Worm (Caenorhabditis elegans): ENCODE results near the gene H37A05.2.

The H37A05.2 gene

DNA sequence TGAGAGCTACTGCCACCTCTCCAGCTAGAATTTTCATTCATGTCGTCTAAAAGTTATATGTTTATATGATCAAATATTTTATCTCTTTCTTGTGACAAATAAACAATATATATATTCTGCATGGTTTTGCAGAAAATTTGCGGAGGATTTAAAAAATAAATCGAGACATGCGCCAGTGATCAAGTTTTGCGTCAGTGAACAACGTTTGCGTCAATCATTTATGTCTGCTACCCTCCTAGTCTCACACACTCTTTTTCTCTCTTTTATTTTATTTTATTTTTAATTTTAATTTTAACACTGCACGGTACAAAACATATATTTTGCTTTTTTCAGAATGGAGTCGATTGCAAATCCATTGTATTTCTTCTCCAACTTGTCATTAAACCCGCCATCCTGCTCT lies 44.5 kb upstream of the H37A05.2 start, which contains the start of the genes tag-65 and ccz-1 (continued):
- TF ChIP-seq attf-6 (GFP tag; IDR thresholded peaks at IDR 0.05) (peak; percentile 59), ztf-25 (GFP tag; IDR thresholded peaks at IDR 0.05) (no peak), xnd-1 (tag; optimal IDR thresholded peaks at IDR 0.05) (peak; percentile 68), B0035.1 (tag; optimal IDR thresholded peaks at IDR 0.05) (no peak), rcor-1 (GFP tag; IDR thresholded peaks at IDR 0.05) (peak; percentile 89), cebp-2 (GFP tag; IDR thresholded peaks at IDR 0.05) (no peak), D2030.7 (GFP tag; IDR thresholded peaks at IDR 0.05) (peak; percentile 46; the same call in 1 of the 2 replicates), K12H6.12 (tag; optimal IDR thresholded peaks at IDR 0.05) (no peak), hsf-1 (GFP tag; IDR thresholded peaks at IDR 0.05) (peak; percentile 81), Y67H2A.10 (GFP tag; conservative IDR thresholded peaks at IDR 0.05) (no peak), aptf-2 (GFP tag; conservative IDR thresholded peaks at IDR 0.05) (no peak), somi-1 (GFP tag; optimal IDR thresholded peaks at IDR 0.05) (peak; percentile 29), egl-44 (GFP tag; IDR thresholded peaks at IDR 0.05) (no peak), nfya-2 (GFP tag; IDR thresholded peaks at IDR 0.05) (no peak), let-526 (GFP tag; IDR thresholded peaks at IDR 0.05) (no peak), ama-1 (optimal IDR thresholded peaks at IDR 0.05) (no peak), ama-1 (GFP tag; optimal IDR thresholded peaks at IDR 0.05) (no peak), nhr-120 (GFP tag; IDR thresholded peaks at IDR 0.05) (no peak), snpc-3.4 (tag; optimal IDR thresholded peaks at IDR 0.05) (peak; percentile 55), lag-1 (GFP tag; IDR thresholded peaks at IDR 0.05) (no peak), ceh-91 (GFP tag; IDR thresholded peaks at IDR 0.05) (0 out of 2 replicates have a peak, but pooled peaks have one; percentile 20), madf-6 (GFP tag; IDR thresholded peaks at IDR 0.05) (peak; percentile 85), pbrm-1 (GFP tag; IDR thresholded peaks at IDR 0.05) (peak; percentile 59; the same call in 1 of the 2 replicates), snpc-1.3 (tag; optimal IDR thresholded peaks at IDR 0.05; ENCODE audit: insufficient read depth) (no peak), Y53F4B.3 (GFP tag; IDR thresholded peaks at IDR 0.05) (no peak), unc-62 (GFP tag; optimal IDR thresholded peaks at IDR 0.05) (no peak), nhr-90 (tag; optimal IDR thresholded peaks at IDR 0.05) (no peak), B0019.2 (GFP tag; conservative IDR thresholded peaks at IDR 0.05) (no peak), die-1 (tag; optimal IDR thresholded peaks at IDR 0.05) (no peak), cebp-1 (GFP tag; IDR thresholded peaks at IDR 0.05) (no peak), cebp-1 (tag; optimal IDR thresholded peaks at IDR 0.05) (peak; percentile 74), Y53G8AR.9 (GFP tag; conservative IDR thresholded peaks at IDR 0.05) (peak; percentile 87), zim-3 (tag; optimal IDR thresholded peaks at IDR 0.05) (no peak), lir-1 (GFP tag; conservative IDR thresholded peaks at IDR 0.05) (peak; percentile 81), ZK185.1 (tag; optimal IDR thresholded peaks at IDR 0.05; ENCODE audit: poor library complexity, severe bottlenecking) (peak; percentile 79), F49E8.2 (tag; optimal IDR thresholded peaks at IDR 0.05; ENCODE audit: insufficient read depth) (peak; percentile 32), ztf-26 (tag; optimal IDR thresholded peaks at IDR 0.05) (peak; percentile 30), attf-5 (GFP tag; optimal IDR thresholded peaks at IDR 0.05) (peak; percentile 70), zfh-2 (GFP tag; conservative IDR thresholded peaks at IDR 0.05) (no peak), F55B11.4 (tag; optimal IDR thresholded peaks at IDR 0.05; ENCODE audit: borderline replicate concordance, insufficient read depth) (no peak), mxl-1 (tag; optimal IDR thresholded peaks at IDR 0.05) (no peak), F33H1.4 (GFP tag; IDR thresholded peaks at IDR 0.05) (peak; percentile 70), nhr-80 (tag; optimal IDR thresholded peaks at IDR 0.05) (no peak), F57A8.1 (GFP tag; optimal IDR thresholded peaks at IDR 0.05) (no peak), madf-10 (tag; optimal IDR thresholded peaks at IDR 0.05) (peak; percentile 43), hrde-1 (tag; optimal IDR thresholded peaks at IDR 0.05; ENCODE audit: borderline replicate concordance) (no peak), lin-26 (GFP tag; IDR thresholded peaks at IDR 0.05) (no peak), bed-1 (GFP tag; IDR thresholded peaks at IDR 0.05) (no peak), ceh-58 (GFP tag; IDR thresholded peaks at IDR 0.05) (no peak)
